Fruit fly (Drosophila melanogaster): ENCODE measurements around the gene CG6071.

The CG6071 gene

dm6 chr3L:11680298-11680697, 34.5 kb upstream of the CG6071 start, which contains the start of gene CG32085 (continued):
- TF ChIP-seq CG34376 (GFP tag; optimal IDR thresholded peaks at IDR 0.05) = peak; percentile 42
- no peak for TF ChIP-seq salm (tag; optimal IDR thresholded peaks at IDR 0.05)
- no peak for TF ChIP-seq luna (GFP tag; optimal IDR thresholded peaks at IDR 0.05)
- peak; percentile 50 for TF ChIP-seq CG7987 (GFP tag; optimal IDR thresholded peaks at IDR 0.05)
- TF ChIP-seq CG9727 (GFP tag; optimal IDR thresholded peaks at IDR 0.05) = no peak
- peak; percentile 59 for TF ChIP-seq CG2678 (tag; optimal IDR thresholded peaks at IDR 0.05)
- TF ChIP-seq CG11695 (GFP tag; IDR thresholded peaks at IDR 0.05) = peak; percentile 48; the same call in 1 of the 3 replicates
- TF ChIP-seq CG3995 (GFP tag; optimal IDR thresholded peaks at IDR 0.05) = no peak
- no peak for TF ChIP-seq CG2202 (tag; optimal IDR thresholded peaks at IDR 0.05)
- no peak for TF ChIP-seq CG3838 (GFP tag; optimal IDR thresholded peaks at IDR 0.05)
- peak; percentile 42 for TF ChIP-seq CG15269 (tag; optimal IDR thresholded peaks at IDR 0.05)
- peak; percentile 13 for TF ChIP-seq CG12219 (GFP tag; optimal IDR thresholded peaks at IDR 0.05)
- TF ChIP-seq cwo (GFP tag; optimal IDR thresholded peaks at IDR 0.05) = peak; percentile 64
- peak; percentile 23 for TF ChIP-seq org-1 (GFP tag; optimal IDR thresholded peaks at IDR 0.05)
- TF ChIP-seq Sox102F (GFP tag; optimal IDR thresholded peaks at IDR 0.05) = no peak
- TF ChIP-seq grau (tag; optimal IDR thresholded peaks at IDR 0.05) = peak; percentile 47
- TF ChIP-seq CG17568 (GFP tag; optimal IDR thresholded peaks at IDR 0.05) = no peak
- TF ChIP-seq Neu2 (GFP tag; optimal IDR thresholded peaks at IDR 0.05; ENCODE audit: borderline replicate concordance) = no peak
- peak; percentile 92 for TF ChIP-seq Ets65A (GFP tag)
- TF ChIP-seq MBD-R2 (GFP tag; IDR thresholded peaks at IDR 0.05) = peak; percentile 53; the same call in 1 of the 2 replicates
- TF ChIP-seq gfzf (GFP tag; optimal IDR thresholded peaks at IDR 0.05) = no peak
- TF ChIP-seq CG14441 (GFP tag; IDR thresholded peaks at IDR 0.05) = peak; percentile 69
- TF ChIP-seq ATbp (GFP tag; optimal IDR thresholded peaks at IDR 0.05) = peak; percentile 26
- no peak for TF ChIP-seq pfk (GFP tag; optimal IDR thresholded peaks at IDR 0.05)
- TF ChIP-seq zf30C (GFP tag; optimal IDR thresholded peaks at IDR 0.05) = no peak
- TF ChIP-seq stwl (tag; optimal IDR thresholded peaks at IDR 0.05) = no peak
- peak; percentile 40 for TF ChIP-seq Hey (tag; optimal IDR thresholded peaks at IDR 0.05)
- TF ChIP-seq fru (optimal IDR thresholded peaks at IDR 0.05) = no peak
- 0 out of 3 replicates have a peak, but pooled peaks have one; percentile 55 for TF ChIP-seq sr (GFP tag; IDR thresholded peaks at IDR 0.05)
- TF ChIP-seq unc-4 (GFP tag; IDR thresholded peaks at IDR 0.05; ENCODE audit: partially characterized antibody) = no peak
- TF ChIP-seq sc (optimal IDR thresholded peaks at IDR 0.05) = no peak
- no peak for TF ChIP-seq sc (GFP tag; optimal IDR thresholded peaks at IDR 0.05)
- peak; percentile 22; the same call in 1 of the 3 replicates for TF ChIP-seq croc (GFP tag; conservative IDR thresholded peaks at IDR 0.05)
- TF ChIP-seq CG43689 (GFP tag; IDR thresholded peaks at IDR 0.05) = no peak
- TF ChIP-seq peb (GFP tag; IDR thresholded peaks at IDR 0.05) = no peak
- TF ChIP-seq tll (GFP tag; optimal IDR thresholded peaks at IDR 0.05) = no peak
- no peak for TF ChIP-seq psq (GFP tag; optimal IDR thresholded peaks at IDR 0.05)
- peak; percentile 44 for TF ChIP-seq CG6683 (GFP tag; optimal IDR thresholded peaks at IDR 0.05)
- no peak for TF ChIP-seq CG8765 (GFP tag; IDR thresholded peaks at IDR 0.05)
- TF ChIP-seq jing (GFP tag; optimal IDR thresholded peaks at IDR 0.05) = no peak
- no peak for TF ChIP-seq disco-r (GFP tag; optimal IDR thresholded peaks at IDR 0.05)
- peak; percentile 75 for TF ChIP-seq CG13894 (tag; optimal IDR thresholded peaks at IDR 0.05)
- TF ChIP-seq nmo (GFP tag; optimal IDR thresholded peaks at IDR 0.05) = no peak
- peak; percentile 56 for TF ChIP-seq CG7556 (GFP tag; optimal IDR thresholded peaks at IDR 0.05)
- no peak for TF ChIP-seq lbe (GFP tag; optimal IDR thresholded peaks at IDR 0.05)
- TF ChIP-seq Sox100B (GFP tag; optimal IDR thresholded peaks at IDR 0.05) = no peak
- peak; percentile 17 for TF ChIP-seq CG4854 (GFP tag; optimal IDR thresholded peaks at IDR 0.05)
- peak; percentile 1 for TF ChIP-seq Oli (tag; optimal IDR thresholded peaks at IDR 0.05)
- TF ChIP-seq eve (GFP tag; optimal IDR thresholded peaks at IDR 0.05) = no peak
- 0 out of 2 replicates have a peak, but pooled peaks have one; percentile 49 for TF ChIP-seq gsb (GFP tag; IDR thresholded peaks at IDR 0.05)
- TF ChIP-seq dan (GFP tag; IDR thresholded peaks at IDR 0.05) = no peak; the same call in 1 of the 2 replicates
